Worm (Caenorhabditis elegans): Measurements from ENCODE around the gene rer-1.

DNA sequence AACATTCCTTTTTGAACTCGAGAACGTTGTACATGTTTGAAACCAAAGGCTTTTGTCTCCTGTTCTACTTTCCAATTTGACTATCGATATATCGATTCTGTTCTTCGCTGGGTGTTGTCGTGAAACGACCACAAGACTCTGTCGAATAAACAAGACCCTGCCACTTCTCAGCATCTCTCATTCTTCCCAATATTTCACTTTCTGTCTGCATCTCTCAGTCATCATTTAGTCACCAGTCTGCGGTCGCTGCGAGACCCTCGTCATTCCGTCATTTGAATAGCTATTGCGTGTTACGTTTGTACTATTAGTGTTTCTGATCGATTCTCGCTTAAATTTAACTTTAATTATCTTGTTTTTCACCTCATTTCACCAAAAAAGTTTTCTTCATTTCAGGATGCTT is 23.8 kb upstream of the rer-1 start:
- TF ChIP-seq ceh-13 (GFP tag; optimal IDR thresholded peaks at IDR 0.05) (no peak), flt-1 (GFP tag; IDR thresholded peaks at IDR 0.05) (no peak), tbx-11 (GFP tag; IDR thresholded peaks at IDR 0.05) (no peak), hmg-4 (GFP tag; optimal IDR thresholded peaks at IDR 0.05) (no peak), aly-1 (tag; optimal IDR thresholded peaks at IDR 0.05) (no peak), ama-1 (optimal IDR thresholded peaks at IDR 0.05) (no peak), tbx-37 (GFP tag; conservative IDR thresholded peaks at IDR 0.05) (no peak; the same call in 1 of the 2 replicates), sea-1 (GFP tag; conservative IDR thresholded peaks at IDR 0.05) (no peak), ceh-36 (tag; optimal IDR thresholded peaks at IDR 0.05) (no peak), B0310.2 (tag; optimal IDR thresholded peaks at IDR 0.05) (no peak), scrt-1 (GFP tag; IDR thresholded peaks at IDR 0.05) (0 out of 2 replicates have a peak, but pooled peaks have one; percentile 44), tra-4 (tag; optimal IDR thresholded peaks at IDR 0.05) (no peak), hnd-1 (tag; optimal IDR thresholded peaks at IDR 0.05) (no peak), pes-1 (GFP tag; IDR thresholded peaks at IDR 0.05) (no peak)

Data from whole organism, early embryonic.